Fruit fly (Drosophila melanogaster): ENCODE results near the gene bur.
A peak's percentile ranks its signal among the peaks of the same experiment; 100 is the strongest.

The bur gene

DNA sequence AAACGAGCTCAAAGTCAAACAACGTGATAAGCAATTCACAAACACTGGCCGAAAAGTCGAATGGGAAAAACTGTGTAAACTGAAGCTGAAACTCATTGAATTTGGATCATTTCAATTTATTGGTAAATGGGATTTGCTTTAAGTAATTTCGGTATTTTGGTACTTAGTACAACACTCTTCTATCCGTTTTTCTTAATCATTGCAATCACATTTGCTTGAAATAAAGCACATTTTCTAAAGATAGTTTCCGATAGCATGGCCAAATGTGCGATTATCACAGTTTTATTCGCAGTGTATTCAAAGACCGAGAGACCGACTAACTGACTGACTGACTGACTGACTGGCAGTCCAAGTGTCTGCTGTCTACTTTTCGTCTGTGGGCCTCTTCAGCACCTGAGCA, 17.0 kb upstream of the bur start:
- peak; percentile 50 for TF ChIP-seq CG9948 (tag; optimal IDR thresholded peaks at IDR 0.05)
- 0 out of 3 replicates have a peak, but pooled peaks have one; percentile 20 for TF ChIP-seq fd96Ca (GFP tag; IDR thresholded peaks at IDR 0.05)
- TF ChIP-seq Pif1A (GFP tag; optimal IDR thresholded peaks at IDR 0.05): peak; percentile 20
- no peak for TF ChIP-seq Pif1B (GFP tag; optimal IDR thresholded peaks at IDR 0.05)
- peak; percentile 17 for TF ChIP-seq CG17806 (tag; optimal IDR thresholded peaks at IDR 0.05)
- TF ChIP-seq Ets98B (GFP tag; IDR thresholded peaks at IDR 0.05): no peak
- TF ChIP-seq CG14655 (GFP tag; optimal IDR thresholded peaks at IDR 0.05): peak; percentile 59
- TF ChIP-seq CG13204 (GFP tag; optimal IDR thresholded peaks at IDR 0.05): no peak
- TF ChIP-seq CG32121 (GFP tag; IDR thresholded peaks at IDR 0.05): peak; percentile 47; the same call in 1 of the 2 replicates
- no peak for TF ChIP-seq D1 (tag; optimal IDR thresholded peaks at IDR 0.05)
- TF ChIP-seq CG34367 (tag; optimal IDR thresholded peaks at IDR 0.05): peak; percentile 17
- TF ChIP-seq CG12605 (GFP tag; IDR thresholded peaks at IDR 0.05): no peak
- TF ChIP-seq Snoo (tag; optimal IDR thresholded peaks at IDR 0.05): no peak
- no peak for TF ChIP-seq EcR (GFP tag; optimal IDR thresholded peaks at IDR 0.05)
- 0 out of 3 replicates have a peak, but pooled peaks have one; percentile 23 for TF ChIP-seq CG4496 (GFP tag; IDR thresholded peaks at IDR 0.05)
- TF ChIP-seq CG8301 (tag; optimal IDR thresholded peaks at IDR 0.05): peak; percentile 58
- no peak for TF ChIP-seq CG10348 (GFP tag; IDR thresholded peaks at IDR 0.05)
- no peak for TF ChIP-seq rn (GFP tag; IDR thresholded peaks at IDR 0.05)
- TF ChIP-seq CG15710 (tag; optimal IDR thresholded peaks at IDR 0.05): no peak
- TF ChIP-seq gl (tag; optimal IDR thresholded peaks at IDR 0.05): no peak
- peak; percentile 45 for TF ChIP-seq CG8159 (tag; optimal IDR thresholded peaks at IDR 0.05)

DNA sequence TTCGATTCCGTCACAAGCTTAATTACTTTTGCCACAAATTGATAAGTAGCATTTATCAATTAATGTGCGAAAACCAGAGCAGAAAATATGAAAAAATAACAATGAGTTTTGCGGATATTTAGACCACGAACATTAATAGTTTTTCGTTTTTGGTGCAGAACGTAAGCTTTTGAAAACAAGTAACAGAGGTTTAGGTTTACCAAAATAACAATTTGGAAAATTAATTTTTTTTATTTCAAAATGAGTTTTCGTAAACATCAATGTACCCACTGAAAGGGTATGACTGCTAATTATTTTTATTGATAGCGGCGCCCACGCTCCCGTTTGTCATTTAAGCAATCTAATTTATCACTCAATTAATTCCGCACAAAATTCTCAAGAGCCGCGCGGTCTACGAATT, 15.8 kb upstream of the bur start:
- TF ChIP-seq CG4496 (GFP tag; IDR thresholded peaks at IDR 0.05) (no peak), CG32121 (GFP tag; IDR thresholded peaks at IDR 0.05) (no peak), CG15710 (tag; optimal IDR thresholded peaks at IDR 0.05) (no peak), gl (tag; optimal IDR thresholded peaks at IDR 0.05) (no peak), Ets98B (GFP tag; IDR thresholded peaks at IDR 0.05) (no peak), CG9948 (tag; optimal IDR thresholded peaks at IDR 0.05) (no peak), rn (GFP tag; IDR thresholded peaks at IDR 0.05) (no peak), CG17806 (tag; optimal IDR thresholded peaks at IDR 0.05) (no peak), CG14655 (GFP tag; optimal IDR thresholded peaks at IDR 0.05) (no peak), CG13204 (GFP tag; optimal IDR thresholded peaks at IDR 0.05) (no peak), Snoo (tag; optimal IDR thresholded peaks at IDR 0.05) (no peak), Pif1A (GFP tag; optimal IDR thresholded peaks at IDR 0.05) (no peak), CG8301 (tag; optimal IDR thresholded peaks at IDR 0.05) (no peak), CG8159 (tag; optimal IDR thresholded peaks at IDR 0.05) (no peak)

DNA sequence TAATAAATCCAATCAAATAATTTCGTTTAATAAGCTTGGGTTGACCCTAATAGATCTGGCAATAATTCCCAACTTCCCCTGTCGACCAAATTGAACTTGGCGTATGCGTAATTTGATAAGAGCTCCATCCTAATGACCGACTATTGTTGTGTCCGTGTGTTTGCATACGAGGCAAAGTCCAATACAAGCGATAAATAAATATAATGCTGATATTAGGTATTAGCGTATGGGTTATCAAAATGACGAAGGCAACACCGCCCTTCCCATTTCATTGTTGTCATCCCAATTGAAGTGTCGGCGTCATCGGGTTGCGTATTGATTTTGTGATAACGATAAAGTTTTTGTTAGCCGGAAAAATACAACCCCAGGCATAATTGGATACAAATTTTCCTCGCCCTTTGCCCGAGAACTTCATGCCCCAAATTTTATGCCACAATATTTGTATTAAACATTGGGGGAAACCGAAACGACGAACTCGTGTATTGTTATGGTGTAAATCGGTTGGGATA, 9.8 kb upstream of the bur start:
- no peak for TF ChIP-seq CG12605 (GFP tag; IDR thresholded peaks at IDR 0.05)
- TF ChIP-seq gl (tag; optimal IDR thresholded peaks at IDR 0.05): no peak
- TF ChIP-seq CG8159 (tag; optimal IDR thresholded peaks at IDR 0.05): no peak
- no peak for TF ChIP-seq CG10348 (GFP tag; IDR thresholded peaks at IDR 0.05)
- no peak for TF ChIP-seq Pif1B (GFP tag; optimal IDR thresholded peaks at IDR 0.05)
- no peak for TF ChIP-seq Snoo (tag; optimal IDR thresholded peaks at IDR 0.05)
- no peak for TF ChIP-seq Pif1A (GFP tag; optimal IDR thresholded peaks at IDR 0.05)
- TF ChIP-seq fd96Ca (GFP tag; IDR thresholded peaks at IDR 0.05): no peak
- no peak for TF ChIP-seq CG32121 (GFP tag; IDR thresholded peaks at IDR 0.05)
- no peak for TF ChIP-seq CG34367 (tag; optimal IDR thresholded peaks at IDR 0.05)

DNA sequence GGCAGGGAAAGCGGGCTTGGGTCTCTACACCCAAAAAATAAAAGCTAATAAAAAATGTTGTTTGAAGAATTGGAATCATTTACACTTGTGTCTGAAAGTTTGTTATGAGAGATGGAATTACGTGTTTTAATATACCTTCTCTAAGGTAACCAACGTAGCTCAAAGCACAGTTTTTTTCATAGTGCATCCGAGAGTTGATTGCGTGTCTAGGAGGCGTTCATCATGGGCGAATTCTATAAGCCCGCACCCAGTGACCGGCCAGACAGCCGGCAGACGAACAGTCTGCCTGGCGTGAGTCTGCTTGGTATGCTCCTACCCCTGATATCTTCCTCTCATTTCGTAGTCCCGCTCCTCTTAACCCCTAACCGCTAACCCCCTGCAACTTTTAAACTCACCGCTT, 8.3 kb upstream of the bur start:
- TF ChIP-seq Snoo (tag; optimal IDR thresholded peaks at IDR 0.05) (no peak), CG8301 (tag; optimal IDR thresholded peaks at IDR 0.05) (no peak), EcR (GFP tag; optimal IDR thresholded peaks at IDR 0.05) (no peak), fd96Ca (GFP tag; IDR thresholded peaks at IDR 0.05) (no peak), rn (GFP tag; IDR thresholded peaks at IDR 0.05) (no peak), Pif1A (GFP tag; optimal IDR thresholded peaks at IDR 0.05) (no peak), CG4496 (GFP tag; IDR thresholded peaks at IDR 0.05) (no peak)

DNA sequence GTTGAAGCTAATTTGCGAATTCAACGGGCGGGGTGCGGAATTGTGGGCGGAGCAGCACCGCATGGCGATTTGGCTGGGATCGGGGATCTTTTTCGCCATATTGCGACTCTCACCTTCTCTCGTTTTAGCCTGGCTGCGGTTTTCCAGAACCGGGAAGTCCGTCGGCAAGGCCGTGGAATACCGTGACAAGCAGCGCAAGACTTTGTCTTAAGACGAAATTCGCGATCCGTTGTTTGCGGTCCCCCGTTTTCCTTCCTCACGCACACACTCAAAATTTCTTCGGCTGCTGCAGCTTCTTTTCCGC, 314 bp downstream of the bur start:
- no peak for TF ChIP-seq CG14655 (GFP tag; optimal IDR thresholded peaks at IDR 0.05)
- TF ChIP-seq CG4496 (GFP tag; IDR thresholded peaks at IDR 0.05): 0 out of 3 replicates have a peak, but pooled peaks have one; percentile 26

DNA sequence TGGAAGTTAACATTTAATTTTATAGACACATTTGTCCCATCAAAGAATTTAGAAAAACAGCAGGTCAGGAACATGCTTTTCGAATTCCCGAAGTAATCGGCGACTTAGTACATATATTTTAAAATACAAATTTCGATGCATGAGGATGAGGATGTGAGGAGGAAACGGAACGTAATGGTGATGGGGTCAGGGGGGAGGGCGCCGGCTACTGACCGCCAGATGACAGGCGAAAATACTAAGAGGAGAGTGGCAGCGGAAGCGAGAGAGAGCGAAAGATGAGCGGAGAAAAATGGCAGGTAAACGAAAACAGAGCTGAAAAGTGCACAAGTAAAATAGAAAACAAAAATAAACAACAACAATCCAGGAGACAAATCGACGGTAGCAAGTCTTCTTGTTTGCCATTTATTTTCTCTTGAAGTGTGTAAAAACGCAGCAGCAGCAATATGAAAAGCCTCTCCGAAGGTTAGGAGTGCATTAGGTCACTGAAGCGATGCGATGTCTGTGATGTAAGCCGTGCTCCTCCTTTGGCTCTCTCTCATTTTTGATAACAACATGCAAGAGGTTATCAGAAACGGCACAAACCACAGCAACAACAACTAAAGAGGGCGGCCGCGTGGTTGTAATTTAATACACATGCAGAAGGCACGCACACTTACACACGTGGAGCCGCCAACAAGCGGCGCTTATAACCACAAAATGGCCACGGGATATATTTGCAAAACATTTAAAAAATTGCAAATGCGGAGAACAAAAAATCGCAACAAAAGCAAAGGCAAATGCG, 857 bp downstream of the bur start:
- TF ChIP-seq CG9948 (tag; optimal IDR thresholded peaks at IDR 0.05): no peak
- TF ChIP-seq CG10348 (GFP tag; IDR thresholded peaks at IDR 0.05): no peak
- peak; percentile 9 for TF ChIP-seq EcR (GFP tag; optimal IDR thresholded peaks at IDR 0.05)

DNA sequence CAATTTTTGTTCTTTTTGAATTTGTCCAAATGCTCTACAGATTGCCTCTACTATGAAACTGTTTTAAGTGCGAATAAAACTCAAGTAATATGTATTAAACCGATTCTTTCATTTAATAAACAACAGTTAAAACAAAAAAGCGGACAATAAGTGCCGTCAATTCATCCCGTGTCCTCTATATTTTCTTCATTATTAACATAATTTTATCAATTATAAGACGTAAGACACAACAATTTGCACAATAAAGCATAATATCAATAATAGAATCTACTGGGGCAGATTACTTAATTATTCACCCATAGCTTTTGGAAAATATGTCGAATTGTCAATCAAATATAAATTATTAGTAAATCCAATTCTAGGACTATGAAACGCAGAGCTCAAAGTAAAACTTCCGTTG, 6.6 kb downstream of the bur start, which contains the start of gene CG31627:
Gene CG31627, plus strand, starts transcription at position 301 of the 400 bp plus-strand sequence.
- TF ChIP-seq CG17806 (tag; optimal IDR thresholded peaks at IDR 0.05): no peak
- TF ChIP-seq CG12605 (GFP tag; IDR thresholded peaks at IDR 0.05): no peak
- no peak for TF ChIP-seq CG4496 (GFP tag; IDR thresholded peaks at IDR 0.05)
- no peak for TF ChIP-seq Snoo (tag; optimal IDR thresholded peaks at IDR 0.05)
- TF ChIP-seq CG8301 (tag; optimal IDR thresholded peaks at IDR 0.05): no peak
- no peak for TF ChIP-seq CG10348 (GFP tag; IDR thresholded peaks at IDR 0.05)
- no peak for TF ChIP-seq CG13204 (GFP tag; optimal IDR thresholded peaks at IDR 0.05)
- no peak for TF ChIP-seq fd96Ca (GFP tag; IDR thresholded peaks at IDR 0.05)
- TF ChIP-seq gl (tag; optimal IDR thresholded peaks at IDR 0.05): no peak
- TF ChIP-seq EcR (GFP tag; optimal IDR thresholded peaks at IDR 0.05): no peak
- no peak for TF ChIP-seq CG34367 (tag; optimal IDR thresholded peaks at IDR 0.05)
- no peak for TF ChIP-seq CG32121 (GFP tag; IDR thresholded peaks at IDR 0.05)
- TF ChIP-seq D1 (tag; optimal IDR thresholded peaks at IDR 0.05): no peak
- no peak for TF ChIP-seq CG15710 (tag; optimal IDR thresholded peaks at IDR 0.05)
- TF ChIP-seq CG8159 (tag; optimal IDR thresholded peaks at IDR 0.05): no peak
- TF ChIP-seq Pif1A (GFP tag; optimal IDR thresholded peaks at IDR 0.05): no peak
